Worm (Caenorhabditis elegans) whole organism, L1 larva: ENCODE measurements around the gene pptr-1.
"Not testable (repeated sequence)": the region's sequence is repeated elsewhere in the genome, so short reads cannot be mapped to it uniquely, and the experiment has no call there.

ENCODE experiments used
- C04F5.9 ChIP-seq: sonication (generic microtip); optimal IDR thresholded peaks from 2 replicates; lab custom pipeline; 2016; ENCODE audit warnings: missing genetic modification characterization, missing compliant biosample characterization
- C16A3.4 ChIP-seq: fragments of 150-350 bp; optimal IDR thresholded peaks from 2 replicates; lab custom pipeline; 2014; ENCODE audit warnings: missing biosample characterization, missing genetic modification characterization
- C34B4.2 ChIP-seq: sonication (generic microtip); optimal IDR thresholded peaks from 2 replicates; lab custom pipeline; 2017; ENCODE audit warnings: mild to moderate bottlenecking, missing genetic modification characterization, missing compliant biosample characterization
- aha-1 ChIP-seq: fragments of 150-350 bp; optimal IDR thresholded peaks from 2 replicates; lab custom pipeline; 2014; ENCODE audit warnings: missing biosample characterization, missing genetic modification characterization
- alr-1 ChIP-seq: fragments of 200-800 bp; sonication (Bioruptor generic); optimal IDR thresholded peaks from 2 replicates; lab custom pipeline; 2018; ENCODE audit warnings: borderline replicate concordance, mild to moderate bottlenecking, missing genetic modification characterization, missing compliant biosample characterization
- aly-2 ChIP-seq: fragments of 150-350 bp; optimal IDR thresholded peaks from 2 replicates; lab custom pipeline; 2014; ENCODE audit warnings: missing biosample characterization, missing genetic modification characterization
- ceh-8 ChIP-seq: fragments of 200-800 bp; sonication (Bioruptor generic); optimal IDR thresholded peaks from 2 replicates; lab custom pipeline; 2018; ENCODE audit warnings: mild to moderate bottlenecking, missing genetic modification characterization, moderate library complexity, missing compliant biosample characterization
- ceh-88 ChIP-seq: fragments of 200-800 bp; sonication (Bioruptor generic); IDR thresholded peaks from 2 replicates; pipeline ENCODE4 v1.3.6; 2022; ENCODE audit warnings: missing genetic modification characterization, missing compliant biosample characterization
- ceh-90 ChIP-seq: sonication (generic microtip); optimal IDR thresholded peaks from 2 replicates; lab custom pipeline; 2016; ENCODE audit warnings: missing genetic modification characterization, missing compliant biosample characterization
- ces-1 ChIP-seq: fragments of 150-350 bp; optimal IDR thresholded peaks from 2 replicates; lab custom pipeline; 2014; ENCODE audit warnings: missing biosample characterization, missing genetic modification reagents, missing genetic modification characterization
- efl-1 ChIP-seq, 4 experiments: fragments of 150-350 bp; optimal IDR thresholded peaks in 3 of 4; peaks in 1 of 4; 1 replicate in 1 of 4; 2 replicates in 3 of 4; lab custom pipeline; 2014; ENCODE audit warnings: missing biosample characterization in 2 of 4, missing genetic modification characterization in 2 of 4, missing genetic modification reagents in 2 of 4
- egl-27 ChIP-seq, 2 experiments: fragments of 150-350 bp in 1 of 2; sonication (generic microtip); optimal IDR thresholded peaks; 3 replicates each; lab custom pipeline; 2017 to 2018; ENCODE audit warnings: missing biosample characterization in 2 of 2, missing genetic modification characterization in 2 of 2, missing genetic modification reagents in 2 of 2
- elt-2 ChIP-seq: sonication (generic microtip); optimal IDR thresholded peaks from 2 replicates; lab custom pipeline; 2016; ENCODE audit warnings: missing genetic modification characterization, mild to moderate bottlenecking, inconsistent platforms, missing compliant biosample characterization, missing genetic modification reagents
- fkh-10 ChIP-seq: sonication (generic microtip); optimal IDR thresholded peaks from 2 replicates; lab custom pipeline; 2017; ENCODE audit warnings: missing biosample characterization, missing genetic modification reagents, missing genetic modification characterization
- fos-1 ChIP-seq: fragments of 150-350 bp; optimal IDR thresholded peaks from 2 replicates; lab custom pipeline; 2014; ENCODE audit warnings: missing biosample characterization, missing genetic modification characterization
- grh-1 ChIP-seq: fragments of 200-800 bp; sonication (Bioruptor generic); IDR thresholded peaks from 2 replicates; pipeline ENCODE4 v1.3.6; 2022; ENCODE audit warnings: missing genetic modification reagents, missing genetic modification characterization, missing compliant biosample characterization
- hlh-4 ChIP-seq: sonication (generic microtip); optimal IDR thresholded peaks from 2 replicates; lab custom pipeline; 2016; ENCODE audit warnings: mild to moderate bottlenecking, missing genetic modification characterization, missing compliant biosample characterization
- hpl-2 ChIP-seq: fragments of 150-350 bp; optimal IDR thresholded peaks from 2 replicates; lab custom pipeline; 2014; ENCODE audit warnings: missing biosample characterization, missing genetic modification reagents, missing genetic modification characterization
- jun-1 ChIP-seq: fragments of 150-350 bp; optimal IDR thresholded peaks from 2 replicates; lab custom pipeline; 2014; ENCODE audit warnings: missing biosample characterization, missing genetic modification reagents, missing genetic modification characterization
- lin-15B ChIP-seq: fragments of 150-350 bp; sonication (generic microtip); optimal IDR thresholded peaks from 3 replicates; lab custom pipeline; 2014; ENCODE audit warnings: missing biosample characterization, missing genetic modification characterization
- lin-35 ChIP-seq, 2 experiments: fragments of 150-350 bp; optimal IDR thresholded peaks; 2 replicates each; lab custom pipeline; 2014; ENCODE audit warnings: missing biosample characterization in 2 of 2, missing genetic modification characterization in 2 of 2, missing genetic modification reagents in 2 of 2
- lir-3 ChIP-seq: sonication (generic microtip); optimal IDR thresholded peaks from 2 replicates; lab custom pipeline; 2016; ENCODE audit warnings: mild to moderate bottlenecking, missing genetic modification characterization, moderate library complexity, missing compliant biosample characterization; ENCODE audit not compliant: poor library complexity
- mep-1 ChIP-seq: fragments of 150-350 bp; optimal IDR thresholded peaks from 2 replicates; lab custom pipeline; 2014; ENCODE audit warnings: missing biosample characterization, missing genetic modification characterization
- nhr-19 ChIP-seq: fragments of 200-800 bp; sonication (Bioruptor generic); conservative IDR thresholded peaks from 2 replicates; pipeline ENCODE4 v1.3.6; 2022; ENCODE audit warnings: missing genetic modification characterization, missing compliant biosample characterization
- nhr-20 ChIP-seq: sonication (generic microtip); optimal IDR thresholded peaks from 2 replicates; lab custom pipeline; 2016; ENCODE audit warnings: mild to moderate bottlenecking, missing genetic modification characterization, missing compliant biosample characterization
- nhr-71 ChIP-seq: sonication (generic microtip); optimal IDR thresholded peaks from 2 replicates; lab custom pipeline; 2016; ENCODE audit warnings: mild to moderate bottlenecking, missing genetic modification characterization, moderate library complexity, missing compliant biosample characterization
- nhr-76 ChIP-seq: sonication (generic microtip); optimal IDR thresholded peaks from 2 replicates; lab custom pipeline; 2017; ENCODE audit warnings: missing biosample characterization, missing genetic modification characterization
- nhr-85 ChIP-seq: sonication (generic microtip); peaks from one replicate; lab custom pipeline; 2016; ENCODE audit warnings: missing genetic modification characterization, inconsistent platforms, missing compliant biosample characterization
- nhr-90 ChIP-seq: sonication (generic microtip); optimal IDR thresholded peaks from 2 replicates; lab custom pipeline; 2016; ENCODE audit warnings: mild to moderate bottlenecking, missing genetic modification characterization, missing compliant biosample characterization; ENCODE audit not compliant: poor library complexity
- pqm-1 ChIP-seq: sonication (generic microtip); optimal IDR thresholded peaks from 3 replicates; lab custom pipeline; 2017; ENCODE audit warnings: missing biosample characterization, missing genetic modification characterization
- rnt-1 ChIP-seq: sonication (generic microtip); optimal IDR thresholded peaks from 2 replicates; lab custom pipeline; 2016; ENCODE audit warnings: mild to moderate bottlenecking, missing genetic modification characterization, moderate library complexity, missing compliant biosample characterization
- skn-1 ChIP-seq: fragments of 150-350 bp; optimal IDR thresholded peaks from 2 replicates; lab custom pipeline; 2014; ENCODE audit warnings: missing biosample characterization, missing genetic modification characterization
- snpc-4 ChIP-seq: fragments of 150-350 bp; optimal IDR thresholded peaks from 2 replicates; lab custom pipeline; 2014; ENCODE audit warnings: missing biosample characterization, missing genetic modification characterization
- unc-30 ChIP-seq: sonication (generic microtip); optimal IDR thresholded peaks from 2 replicates; lab custom pipeline; 2017; ENCODE audit warnings: missing biosample characterization, missing genetic modification characterization
- unc-86 ChIP-seq: sonication (generic microtip); optimal IDR thresholded peaks from 2 replicates; lab custom pipeline; 2016; ENCODE audit warnings: missing genetic modification characterization, missing compliant biosample characterization

pptr-1 gene

ce11 chrV:16338287-16339092 is 18.8 kb upstream of the pptr-1 start, which contains the start of gene slc-9B.2:
slc-9B.2 (plus strand) TSS chrV:16339042.
- peak; percentile 37 for TF ChIP-seq nhr-90 (tag; lab: Kevin White, UChicago)
- peak; percentile 4 for TF ChIP-seq nhr-85 (tag; lab: Kevin White, UChicago)
- 0 out of 2 replicates have a peak, but pooled peaks have one; percentile 20 for TF ChIP-seq grh-1 (GFP tag; lab: Robert Waterston, UW)
- peak in 1 of 2 experiments; percentile 7 for TF ChIP-seq efl-1 (optimal IDR thresholded peaks at IDR 0.05; lab: Kevin White, UChicago)
- not testable (repeated sequence) for TF ChIP-seq efl-1 (GFP tag; optimal IDR thresholded peaks at IDR 0.05 in 1 of 2; lab: Kevin White, UChicago)
- TF ChIP-seq, all 84 proteins: peak for 4; not testable (repeated sequence) for 80

ce11 chrV:16341497-16342257 is 15.6 kb upstream of the pptr-1 start:
- peak; percentile 47 for TF ChIP-seq snpc-4 (tag; lab: Kevin White, UChicago)
- not testable (repeated sequence) for TF ChIP-seq efl-1 (optimal IDR thresholded peaks at IDR 0.05; lab: Kevin White, UChicago)
- peak in 1 of 2 experiments; percentile 7 for TF ChIP-seq efl-1 (GFP tag; optimal IDR thresholded peaks at IDR 0.05 in 1 of 2; lab: Kevin White, UChicago)

ce11 chrV:16342258-16342618 is 15.1 kb upstream of the pptr-1 start, which contains the start of gene nhr-193:
nhr-193 (plus strand) TSS chrV:16342308.
- TF ChIP-seq C16A3.4 (no peak), unc-86 (no peak), rnt-1 (no peak), nhr-20 (tag; lab: Kevin White, UChicago) (peak; percentile 40), mep-1 (tag; lab: Kevin White, UChicago) (no peak), aha-1 (tag; lab: Kevin White, UChicago) (no peak), fos-1 (tag; lab: Kevin White, UChicago) (no peak), aly-2 (tag; lab: Kevin White, UChicago) (no peak), egl-27 (tag; optimal IDR thresholded peaks at IDR 0.05; lab: Kevin White, UChicago) (no peak), nhr-76 (tag; lab: Kevin White, UChicago) (no peak), C04F5.9 (tag; lab: Kevin White, UChicago) (no peak), elt-2 (tag; lab: Kevin White, UChicago) (peak; percentile 48), lin-35 (GFP tag; optimal IDR thresholded peaks at IDR 0.05; lab: Kevin White, UChicago) (peak in 1 of 2 experiments; percentile 37), nhr-19 (no peak), hpl-2 (GFP tag; lab: Kevin White, UChicago) (no peak), skn-1 (tag; lab: Kevin White, UChicago) (no peak)

- no peak for TF ChIP-seq ceh-8 (GFP tag; lab: Kevin White, UChicago)
- no peak for TF ChIP-seq skn-1 (tag; lab: Kevin White, UChicago)
- no peak for TF ChIP-seq jun-1
- TF ChIP-seq snpc-4 (tag; lab: Kevin White, UChicago), result no peak
- TF ChIP-seq ceh-88 (GFP tag; lab: Robert Waterston, UW), result no peak
- TF ChIP-seq lir-3 (tag; lab: Kevin White, UChicago), result no peak
- TF ChIP-seq nhr-71 (tag; lab: Kevin White, UChicago), result no peak
- TF ChIP-seq nhr-90 (tag; lab: Kevin White, UChicago), result no peak
- TF ChIP-seq fkh-10 (GFP tag; lab: Kevin White, UChicago), result no peak
- TF ChIP-seq lin-15B (tag; lab: Kevin White, UChicago), result no peak
- TF ChIP-seq pqm-1, result no peak
- no peak for TF ChIP-seq grh-1 (GFP tag; lab: Robert Waterston, UW)
- TF ChIP-seq hlh-4 (tag; lab: Kevin White, UChicago), result no peak
- TF ChIP-seq ces-1, result no peak
- TF ChIP-seq ceh-90 (tag; lab: Kevin White, UChicago), result no peak
- TF ChIP-seq C34B4.2 (tag; lab: Kevin White, UChicago), result no peak
- no peak for TF ChIP-seq unc-30 (tag; lab: Kevin White, UChicago)
- TF ChIP-seq alr-1 (tag; lab: Kevin White, UChicago), result no peak
These were observed 10.8 kb upstream of the pptr-1 start, which contains the start of the genes W08G11.5 and W08G11.1 for ce11 chrV:16346406-16347108. W08G11.5 (minus strand) TSS chrV:16346506. W08G11.1 (plus strand) TSS chrV:16347058.
